Worm (Caenorhabditis elegans) whole organism, L1 larva: ENCODE measurements around the gene M01F1.9.
"Not testable (repeated sequence)": the region's sequence is repeated elsewhere in the genome, so short reads cannot be mapped to it uniquely, and the experiment has no call there.

Experiments
- F16B12.6 ChIP-seq: fragments of 150-350 bp; optimal IDR thresholded peaks from 2 replicates; lab custom pipeline; 2014; ENCODE audit warnings: missing biosample characterization, missing genetic modification characterization
- aly-2 ChIP-seq: fragments of 150-350 bp; optimal IDR thresholded peaks from 2 replicates; lab custom pipeline; 2014; ENCODE audit warnings: missing biosample characterization, missing genetic modification characterization
- ama-1 ChIP-seq: fragments of 150-350 bp; optimal IDR thresholded peaks from 2 replicates; lab custom pipeline; 2014
- lin-39 ChIP-seq: fragments of 150-350 bp; optimal IDR thresholded peaks from 2 replicates; lab custom pipeline; 2014; ENCODE audit warnings: missing biosample characterization, missing genetic modification reagents, missing genetic modification characterization
- mdl-1 ChIP-seq, 2 experiments: fragments of 150-350 bp; optimal IDR thresholded peaks; 2 replicates each; lab custom pipeline; 2014 to 2017; ENCODE audit warnings: missing biosample characterization in 2 of 2, missing genetic modification characterization in 2 of 2, inconsistent platforms in 1 of 2
- nhr-11 ChIP-seq: fragments of 150-350 bp; optimal IDR thresholded peaks from 2 replicates; lab custom pipeline; 2014; ENCODE audit warnings: missing biosample characterization, missing genetic modification characterization
- nhr-12 ChIP-seq: sonication (generic microtip); optimal IDR thresholded peaks from 2 replicates; lab custom pipeline; 2017; ENCODE audit warnings: missing biosample characterization, missing genetic modification characterization
- nhr-71 ChIP-seq: sonication (generic microtip); optimal IDR thresholded peaks from 2 replicates; lab custom pipeline; 2016; ENCODE audit warnings: mild to moderate bottlenecking, missing genetic modification characterization, moderate library complexity, missing compliant biosample characterization
- nhr-76 ChIP-seq: sonication (generic microtip); optimal IDR thresholded peaks from 2 replicates; lab custom pipeline; 2017; ENCODE audit warnings: missing biosample characterization, missing genetic modification characterization
- swsn-7 ChIP-seq: sonication (generic microtip); optimal IDR thresholded peaks from 2 replicates; lab custom pipeline; 2016; ENCODE audit warnings: missing genetic modification characterization, missing compliant biosample characterization
- unc-130 ChIP-seq: fragments of 150-350 bp; optimal IDR thresholded peaks from 2 replicates; lab custom pipeline; 2017; ENCODE audit warnings: missing biosample characterization, missing genetic modification characterization, inconsistent platforms
- unc-98 ChIP-seq: fragments of 200-800 bp; sonication (Bioruptor generic); IDR thresholded peaks from 2 replicates; pipeline ENCODE4 v1.3.6; 2022; ENCODE audit warnings: missing genetic modification characterization, missing compliant biosample characterization

ce11 chrIII:3453486-3453885 lies 45.4 kb downstream of the M01F1.9 start, which contains the start of gene C34C12.2:
- not testable (repeated sequence) for TF ChIP-seq mdl-1 (tag; optimal IDR thresholded peaks at IDR 0.05; lab: Kevin White, UChicago); unc-130 (tag; lab: Kevin White, UChicago); aly-2 (tag; lab: Kevin White, UChicago); ama-1 (lab: Kevin White, UChicago); nhr-76 (tag; lab: Kevin White, UChicago); nhr-12 (tag; lab: Kevin White, UChicago); F16B12.6 (tag; lab: Kevin White, UChicago); unc-98 (GFP tag; lab: Robert Waterston, UW); nhr-11 (tag; lab: Kevin White, UChicago); swsn-7 (tag; lab: Kevin White, UChicago); nhr-71 (tag; lab: Kevin White, UChicago); lin-39
